Worm (Caenorhabditis elegans) whole organism, mixed stage, embryonic: Measurements from ENCODE around the gene T22D1.1.

ENCODE experiments used
- bed-3 ChIP-seq: fragments of 200-800 bp; sonication (Bioruptor generic); optimal IDR thresholded peaks from 3 replicates; lab custom pipeline; 2018; ENCODE audit warnings: mild to moderate bottlenecking, missing genetic modification characterization, moderate library complexity, missing compliant biosample characterization
- lin-13 ChIP-seq: fragments of 150-350 bp; optimal IDR thresholded peaks from 2 replicates; lab custom pipeline; 2014; ENCODE audit warnings: missing biosample characterization, missing genetic modification characterization
- mab-5 ChIP-seq: fragments of 150-350 bp; optimal IDR thresholded peaks from 2 replicates; lab custom pipeline; 2014; ENCODE audit warnings: missing biosample characterization, missing genetic modification characterization
- nhr-28 ChIP-seq: fragments of 150-350 bp; optimal IDR thresholded peaks from 2 replicates; lab custom pipeline; 2014; ENCODE audit warnings: missing biosample characterization, missing genetic modification characterization
- pha-4 ChIP-seq: fragments of 150-350 bp; optimal IDR thresholded peaks from 2 replicates; lab custom pipeline; 2018; ENCODE audit warnings: missing biosample characterization, missing genetic modification reagents, missing genetic modification characterization
- snpc-4 ChIP-seq: fragments of 150-350 bp; optimal IDR thresholded peaks from 2 replicates; lab custom pipeline; 2014; ENCODE audit warnings: missing biosample characterization, missing genetic modification characterization
- sptf-1 ChIP-seq: sonication (generic microtip); optimal IDR thresholded peaks from 2 replicates; lab custom pipeline; 2017; ENCODE audit warnings: mild to moderate bottlenecking, missing genetic modification characterization, moderate library complexity, missing compliant biosample characterization
- tbx-8 ChIP-seq: fragments of 200-800 bp; sonication (Bioruptor generic); optimal IDR thresholded peaks from 2 replicates; lab custom pipeline; 2018; ENCODE audit warnings: mild to moderate bottlenecking, missing genetic modification characterization, moderate library complexity, missing compliant biosample characterization
- unc-62 ChIP-seq: fragments of 150-350 bp; optimal IDR thresholded peaks from 2 replicates; lab custom pipeline; 2014; ENCODE audit warnings: missing biosample characterization, missing genetic modification reagents, missing genetic modification characterization

DNA sequence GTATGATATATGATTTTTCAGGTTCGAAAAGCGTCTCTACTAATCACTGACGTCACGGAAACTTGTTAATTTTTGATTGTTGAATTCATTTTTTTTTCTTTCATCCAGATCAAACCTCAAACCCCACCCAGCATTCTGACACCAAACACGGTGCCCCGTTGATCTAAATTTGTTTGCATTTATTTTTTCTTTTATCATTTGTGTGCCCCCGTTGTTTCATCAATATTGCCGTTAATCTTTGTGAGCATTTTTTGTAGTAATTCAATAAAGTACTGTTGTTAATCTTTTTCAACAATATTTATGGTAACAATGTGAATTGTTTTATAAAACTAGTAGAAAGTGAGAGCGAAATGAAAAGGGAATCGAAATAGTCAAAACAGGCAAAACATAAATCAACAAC is 6.3 kb upstream of the T22D1.1 start:
- TF ChIP-seq pha-4 (tag; lab: Kevin White, UChicago) (no peak), tbx-8 (GFP tag; lab: Kevin White, UChicago) (no peak), unc-62 (no peak), sptf-1 (tag; lab: Kevin White, UChicago) (no peak), nhr-28 (tag; lab: Kevin White, UChicago) (no peak), lin-13 (tag; lab: Kevin White, UChicago) (no peak), mab-5 (no peak), snpc-4 (tag; lab: Kevin White, UChicago) (no peak), bed-3 (no peak)
